Fruit fly (Drosophila melanogaster) whole organism, wandering third instar larva: ENCODE results near the gene Nepl4.

Experiments
- GATAd ChIP-seq: sonication (Bioruptor generic); optimal IDR thresholded peaks from 2 replicates; lab custom pipeline; 2016; ENCODE audit warnings: missing biosample characterization, missing genetic modification characterization
- Jra ChIP-seq: sonication (Bioruptor generic); optimal IDR thresholded peaks from 2 replicates; lab custom pipeline; 2016; ENCODE audit warnings: missing biosample characterization, missing genetic modification characterization
- N ChIP-seq: fragments of >200 bp; optimal IDR thresholded peaks from 2 replicates; lab custom pipeline; 2018; ENCODE audit warnings: missing biosample characterization, missing external identifiers, missing genetic modification characterization
- OdsH ChIP-seq: fragments of 200-800 bp; sonication (Bioruptor generic); optimal IDR thresholded peaks from 2 replicates; lab custom pipeline; 2016; ENCODE audit warnings: missing biosample characterization, mild to moderate bottlenecking, missing genetic modification characterization
- Sp1 ChIP-seq: fragments of 200-800 bp; sonication (Bioruptor generic); optimal IDR thresholded peaks from 3 replicates; lab custom pipeline; 2019; ENCODE audit warnings: missing biosample characterization, mild to moderate bottlenecking, missing genetic modification characterization, moderate library complexity
- dmrt93B ChIP-seq: fragments of 200-800 bp; sonication (Bioruptor generic); optimal IDR thresholded peaks from 2 replicates; lab custom pipeline; 2018; ENCODE audit warnings: missing biosample characterization, mild to moderate bottlenecking, missing genetic modification characterization
- dsf ChIP-seq: sonication (Bioruptor generic); optimal IDR thresholded peaks from 2 replicates; lab custom pipeline; 2016; ENCODE audit warnings: missing biosample characterization, missing genetic modification characterization, borderline replicate concordance
- ey ChIP-seq: fragments of 200-800 bp; sonication (Bioruptor generic); optimal IDR thresholded peaks from 2 replicates; lab custom pipeline; 2016; ENCODE audit warnings: missing biosample characterization, missing genetic modification characterization
- fru ChIP-seq: fragments of 200-800 bp; sonication (Bioruptor generic); optimal IDR thresholded peaks from 3 replicates; lab custom pipeline; 2016; ENCODE audit warnings: missing biosample characterization, mild to moderate bottlenecking, missing genetic modification characterization
- usp ChIP-seq: fragments of >200 bp; optimal IDR thresholded peaks from 2 replicates; lab custom pipeline; 2017; ENCODE audit warnings: missing biosample characterization, missing genetic modification characterization
- woc ChIP-seq: sonication (Bioruptor generic); optimal IDR thresholded peaks from 2 replicates; lab custom pipeline; 2016; ENCODE audit warnings: missing biosample characterization, mild to moderate bottlenecking, missing genetic modification characterization

dm6 chr2L:6369286-6369685, 1.6 kb downstream of the Nepl4 start:
- TF ChIP-seq dsf (GFP tag; lab: Kevin White, UChicago) (no peak), Jra (GFP tag; lab: Kevin White, UChicago) (no peak), fru (GFP tag; lab: Kevin White, UChicago) (no peak), Sp1 (GFP tag; lab: Kevin White, UChicago) (no peak), dmrt93B (GFP tag; lab: Kevin White, UChicago) (no peak), GATAd (GFP tag; lab: Kevin White, UChicago) (no peak), woc (GFP tag; lab: Kevin White, UChicago) (no peak), N (GFP tag; lab: Kevin White, UChicago) (no peak), ey (GFP tag; lab: Kevin White, UChicago) (no peak), OdsH (no peak), usp (GFP tag; lab: Kevin White, UChicago) (no peak)
